Fruit fly (Drosophila melanogaster) whole organism, embryonic: ENCODE data around the gene CG14630.

Experiments
- BEAF-32 ChIP-seq: fragments of 200-800 bp; sonication (Bioruptor generic); optimal IDR thresholded peaks from 3 replicates; lab custom pipeline; 2017; ENCODE audit warnings: missing biosample characterization, missing genetic modification characterization, mild to moderate bottlenecking, moderate library complexity, missing genetic modification reagents
- CG10274 ChIP-seq: fragments of 200-800 bp; sonication (Bioruptor generic); optimal IDR thresholded peaks from 3 replicates; lab custom pipeline; 2017; ENCODE audit warnings: missing biosample characterization, mild to moderate bottlenecking, missing genetic modification characterization
- CG14667 ChIP-seq: fragments of 200-800 bp; sonication (Bioruptor generic); IDR thresholded peaks from 2 replicates; pipeline ENCODE4 v1.3.6; 2022; ENCODE audit warnings: missing biosample characterization, missing genetic modification characterization
- CG14860 ChIP-seq: fragments of 200-800 bp; sonication (Bioruptor generic); IDR thresholded peaks from 3 replicates; pipeline ENCODE4 v1.3.6; 2022; ENCODE audit warnings: missing biosample characterization, missing genetic modification characterization; ENCODE audit not compliant: partially characterized antibody
- CG16813 ChIP-seq: fragments of 200-800 bp; sonication (Bioruptor generic); IDR thresholded peaks from 3 replicates; pipeline ENCODE4 v1.3.6; 2022; ENCODE audit warnings: missing biosample characterization, missing genetic modification characterization; ENCODE audit not compliant: partially characterized antibody
- CG17568 ChIP-seq: fragments of 200-800 bp; sonication (Bioruptor generic); optimal IDR thresholded peaks from 2 replicates; lab custom pipeline; 2018; ENCODE audit warnings: missing biosample characterization, mild to moderate bottlenecking, missing genetic modification characterization, moderate library complexity
- CG18011 ChIP-seq: fragments of 200-800 bp; sonication (Bioruptor generic); optimal IDR thresholded peaks from 2 replicates; lab custom pipeline; 2017; ENCODE audit warnings: missing biosample characterization, missing genetic modification characterization, mild to moderate bottlenecking, moderate library complexity, missing genotype
- CG2889 ChIP-seq: fragments of 200-800 bp; sonication (Bioruptor generic); IDR thresholded peaks from 3 replicates; pipeline ENCODE4 v1.3.6; 2022; ENCODE audit warnings: missing biosample characterization, missing genetic modification characterization
- CG34376 ChIP-seq: fragments of 200-800 bp; sonication (Bioruptor generic); optimal IDR thresholded peaks from 2 replicates; lab custom pipeline; 2018; ENCODE audit warnings: missing biosample characterization, mild to moderate bottlenecking, missing genetic modification characterization
- CG3838 ChIP-seq: fragments of 200-800 bp; sonication (Bioruptor generic); optimal IDR thresholded peaks from 3 replicates; lab custom pipeline; 2016; ENCODE audit warnings: missing biosample characterization, missing genetic modification characterization
- CG4404 ChIP-seq: fragments of 200-800 bp; sonication (Bioruptor generic); IDR thresholded peaks from 2 replicates; pipeline ENCODE4 v1.3.6; 2022; ENCODE audit warnings: missing biosample characterization, missing genetic modification characterization
- CG4617 ChIP-seq: fragments of 200-800 bp; sonication (Bioruptor generic); optimal IDR thresholded peaks from 3 replicates; lab custom pipeline; 2016; ENCODE audit warnings: missing biosample characterization, missing genetic modification characterization, borderline replicate concordance
- CG6272 ChIP-seq: fragments of 200-800 bp; sonication (Bioruptor generic); IDR thresholded peaks from 2 replicates; pipeline ENCODE4 v1.3.6; 2022; ENCODE audit warnings: missing biosample characterization, missing genetic modification characterization
- CG6791 ChIP-seq: fragments of 200-800 bp; sonication (Bioruptor generic); IDR thresholded peaks from 3 replicates; pipeline ENCODE4 v1.3.6; 2022; ENCODE audit warnings: missing biosample characterization, missing genetic modification characterization; ENCODE audit not compliant: partially characterized antibody
- CG7963 ChIP-seq: fragments of 200-800 bp; sonication (Bioruptor generic); IDR thresholded peaks from 3 replicates; pipeline ENCODE4 v1.3.6; 2022; ENCODE audit warnings: missing biosample characterization, missing genetic modification characterization; ENCODE audit not compliant: partially characterized antibody
- CG9215 ChIP-seq: fragments of 200-800 bp; sonication (Bioruptor generic); IDR thresholded peaks from 2 replicates; pipeline ENCODE4 v1.3.6; 2022; ENCODE audit warnings: missing biosample characterization, missing genetic modification characterization
- D19B ChIP-seq: fragments of 200-800 bp; sonication (Bioruptor generic); optimal IDR thresholded peaks from 2 replicates; lab custom pipeline; 2017; ENCODE audit warnings: missing biosample characterization, mild to moderate bottlenecking, missing genetic modification characterization
- Hey ChIP-seq: fragments of 200-800 bp; sonication (Bioruptor generic); optimal IDR thresholded peaks from 3 replicates; lab custom pipeline; 2018; ENCODE audit warnings: missing biosample characterization, mild to moderate bottlenecking, missing genetic modification characterization
- Hr39 ChIP-seq: fragments of >200 bp; optimal IDR thresholded peaks from 2 replicates; lab custom pipeline; 2017
- MESR4 ChIP-seq: fragments of 200-800 bp; sonication (Bioruptor generic); optimal IDR thresholded peaks from 2 replicates; lab custom pipeline; 2018; ENCODE audit warnings: missing biosample characterization, mild to moderate bottlenecking, missing genetic modification characterization, moderate library complexity
- Med ChIP-seq: fragments of 200-800 bp; sonication (Bioruptor generic); peaks from one replicate; lab custom pipeline; 2016; ENCODE audit warnings: missing biosample characterization, missing genetic modification characterization, mild to moderate bottlenecking, inconsistent platforms, moderate library complexity
- Ravus ChIP-seq: fragments of 200-800 bp; sonication (Bioruptor generic); IDR thresholded peaks from 2 replicates; pipeline ENCODE4 v1.3.6; 2022; ENCODE audit warnings: missing biosample characterization, missing genetic modification characterization
- Vsx1 ChIP-seq: fragments of 200-800 bp; sonication (Bioruptor generic); optimal IDR thresholded peaks from 2 replicates; lab custom pipeline; 2017; ENCODE audit warnings: missing biosample characterization, mild to moderate bottlenecking, missing genetic modification characterization, missing genetic modification reagents
- br ChIP-seq: fragments of >200 bp; optimal IDR thresholded peaks from 2 replicates; lab custom pipeline; 2017
- crol ChIP-seq: fragments of 200-800 bp; sonication (Bioruptor generic); IDR thresholded peaks from 2 replicates; pipeline ENCODE4 v1.3.6; 2022; ENCODE audit warnings: missing biosample characterization, missing genetic modification characterization
- dati ChIP-seq: fragments of 200-800 bp; sonication (Bioruptor generic); IDR thresholded peaks from 2 replicates; pipeline ENCODE4 v1.3.6; 2022; ENCODE audit warnings: missing biosample characterization, missing genetic modification characterization
- exex ChIP-seq: fragments of 200-800 bp; sonication (Bioruptor generic); optimal IDR thresholded peaks from 4 replicates; lab custom pipeline; 2018; ENCODE audit warnings: missing biosample characterization, mild to moderate bottlenecking, missing genetic modification characterization, moderate library complexity
- grn ChIP-seq: fragments of 200-800 bp; sonication (Bioruptor generic); optimal IDR thresholded peaks from 3 replicates; lab custom pipeline; 2017; ENCODE audit warnings: missing biosample characterization, missing genetic modification characterization
- h ChIP-seq: fragments of >200 bp; optimal IDR thresholded peaks from 2 replicates; lab custom pipeline; 2017
- klu ChIP-seq: fragments of 200-800 bp; sonication (Bioruptor generic); IDR thresholded peaks from 2 replicates; pipeline ENCODE4 v1.3.6; 2022; ENCODE audit warnings: missing biosample characterization, missing genetic modification characterization
- mirr ChIP-seq: fragments of 200-800 bp; sonication (Bioruptor generic); optimal IDR thresholded peaks from 3 replicates; lab custom pipeline; 2018; ENCODE audit warnings: missing biosample characterization, mild to moderate bottlenecking, missing genetic modification characterization
- nerfin-2 ChIP-seq: fragments of 200-800 bp; sonication (Bioruptor generic); IDR thresholded peaks from 2 replicates; pipeline ENCODE4 v1.3.6; 2022; ENCODE audit warnings: missing biosample characterization, missing genetic modification characterization; ENCODE audit not compliant: partially characterized antibody
- nmo ChIP-seq: fragments of 200-800 bp; sonication (Bioruptor generic); optimal IDR thresholded peaks from 2 replicates; lab custom pipeline; 2018; ENCODE audit warnings: missing biosample characterization, mild to moderate bottlenecking, missing genetic modification characterization, moderate library complexity
- schlank ChIP-seq: fragments of 200-800 bp; sonication (Bioruptor generic); optimal IDR thresholded peaks from 2 replicates; lab custom pipeline; 2018; ENCODE audit warnings: missing biosample characterization, mild to moderate bottlenecking, missing genetic modification characterization
- sens ChIP-seq: fragments of 200-800 bp; sonication (Bioruptor generic); peaks from one replicate; lab custom pipeline; 2016; ENCODE audit warnings: missing biosample characterization, missing genetic modification characterization
- slp2 ChIP-seq: fragments of 200-800 bp; sonication (Bioruptor generic); optimal IDR thresholded peaks from 2 replicates; lab custom pipeline; 2016; ENCODE audit warnings: missing biosample characterization, missing genetic modification characterization
- tap ChIP-seq: fragments of 200-800 bp; optimal IDR thresholded peaks from 3 replicates; lab custom pipeline; 2019; ENCODE audit warnings: missing biosample characterization, mild to moderate bottlenecking, missing genetic modification characterization, moderate library complexity
- tup ChIP-seq: fragments of 200-800 bp; sonication (Bioruptor generic); optimal IDR thresholded peaks from 2 replicates; lab custom pipeline; 2016; ENCODE audit warnings: missing biosample characterization, mild to moderate bottlenecking, missing genetic modification characterization, moderate library complexity
- vfl ChIP-seq: fragments of 200-800 bp; sonication (Bioruptor generic); optimal IDR thresholded peaks from 2 replicates; lab custom pipeline; 2016; ENCODE audit warnings: missing biosample characterization, missing genetic modification characterization
- vnd ChIP-seq: fragments of 200-800 bp; sonication (Bioruptor generic); IDR thresholded peaks from 3 replicates; pipeline ENCODE4 v1.3.6; 2022; ENCODE audit warnings: missing biosample characterization, missing genetic modification characterization; ENCODE audit not compliant: partially characterized antibody

Gene CG14630

dm6 chrX:1045924-1046323, 14.6 kb downstream of the CG14630 start, which contains the start of gene CG42259:
TSS of gene CG42259 (plus strand) at chrX:1046224.
- TF ChIP-seq CG2889 (GFP tag; lab: Robert Waterston, UW) (no peak), CG17568 (GFP tag; lab: Kevin White, UChicago) (no peak), CG6272 (GFP tag; lab: Robert Waterston, UW) (no peak), CG18011 (no peak), br (lab: Kevin White, UChicago) (no peak), Ravus (GFP tag; lab: Robert Waterston, UW) (no peak), CG7963 (no peak), klu (GFP tag; lab: Robert Waterston, UW) (no peak), tup (GFP tag; lab: Kevin White, UChicago) (no peak), CG3838 (GFP tag; lab: Kevin White, UChicago) (no peak), vfl (GFP tag; lab: Kevin White, UChicago) (no peak), nmo (GFP tag; lab: Kevin White, UChicago) (no peak), CG14667 (no peak), CG9215 (GFP tag; lab: Robert Waterston, UW) (no peak)
- TF ChIP-seq, all 482 proteins: peak for 0

- TF ChIP-seq klu (GFP tag; lab: Robert Waterston, UW) (no peak), BEAF-32 (GFP tag; lab: Kevin White, UChicago) (no peak), CG14860 (GFP tag; lab: Robert Waterston, UW) (peak; percentile 24; the same call in 1 of the 3 replicates), crol (GFP tag; lab: Robert Waterston, UW) (0 out of 2 replicates have a peak, but pooled peaks have one; percentile 16), CG16813 (GFP tag; lab: Robert Waterston, UW) (peak; percentile 51; the same call in 1 of the 3 replicates), tap (tag; lab: Kevin White, UChicago) (no peak), Hey (no peak), Med (peak; percentile 61), CG6791 (GFP tag; lab: Robert Waterston, UW) (0 out of 3 replicates have a peak, but pooled peaks have one; percentile 16), Hr39 (lab: Kevin White, UChicago) (no peak), D19B (GFP tag; lab: Kevin White, UChicago) (peak; percentile 31), nerfin-2 (peak; percentile 53; the same call in 1 of the 2 replicates), CG10274 (GFP tag; lab: Kevin White, UChicago) (no peak), dati (GFP tag; lab: Robert Waterston, UW) (no peak), vnd (GFP tag; lab: Robert Waterston, UW) (0 out of 3 replicates have a peak, but pooled peaks have one; percentile 33), br (lab: Kevin White, UChicago) (no peak), CG4617 (no peak), schlank (no peak)
- TF ChIP-seq, all 482 proteins: peak for 8
Observed at dm6 chrX:1047695-1048094, 16.4 kb downstream of the CG14630 start.

DNA sequence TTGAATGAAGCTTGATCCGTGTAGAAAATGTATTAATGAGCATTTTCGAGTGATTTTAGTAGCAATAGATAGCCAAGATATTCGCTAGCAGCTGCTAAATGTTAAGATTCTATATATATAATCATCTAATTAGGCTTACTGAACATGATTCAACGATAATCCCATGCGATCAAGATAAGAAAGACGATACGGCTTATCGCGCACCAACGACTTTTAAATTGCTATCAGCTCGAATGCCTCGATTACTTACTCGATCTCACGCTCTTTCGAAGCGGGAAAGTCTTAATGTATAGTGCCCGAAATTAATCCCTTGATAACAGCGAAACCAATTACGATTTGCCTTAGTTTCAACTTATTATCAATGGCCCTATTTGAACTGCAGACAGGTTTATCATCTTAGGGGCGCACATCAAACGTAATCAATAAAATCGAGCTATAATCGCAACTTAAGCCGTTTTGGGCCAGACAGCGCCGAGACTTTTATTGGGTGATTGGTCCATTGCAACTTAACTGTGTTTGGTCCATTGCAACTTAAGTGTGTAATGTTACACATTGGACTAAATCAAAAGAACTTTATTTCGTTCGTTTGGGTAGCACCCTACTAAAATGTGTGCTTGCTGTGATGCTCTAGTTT, 19.4 kb downstream of the CG14630 start:
- no peak for TF ChIP-seq h (lab: Kevin White, UChicago)
- TF ChIP-seq MESR4 (GFP tag; lab: Kevin White, UChicago): no peak
- peak; percentile 52 for TF ChIP-seq CG34376 (GFP tag; lab: Kevin White, UChicago)
- TF ChIP-seq slp2: no peak
- TF ChIP-seq CG4404 (GFP tag; lab: Robert Waterston, UW): no peak
- TF ChIP-seq sens (GFP tag; lab: Kevin White, UChicago): peak; percentile 37
- peak; percentile 56 for TF ChIP-seq Vsx1 (GFP tag; lab: Kevin White, UChicago)
- peak; percentile 7 for TF ChIP-seq mirr
- peak; percentile 89 for TF ChIP-seq grn (GFP tag; lab: Kevin White, UChicago)
- peak; percentile 98 for TF ChIP-seq exex
